Worm (Caenorhabditis elegans) whole organism, L3 larva: ENCODE results near the gene fubl-1.
A peak's percentile ranks its signal among the peaks of the same experiment; 100 is the strongest.

ENCODE experiments used
- R02D3.7 ChIP-seq: fragments of 150-350 bp; optimal IDR thresholded peaks from 2 replicates; lab custom pipeline; 2014; ENCODE audit warnings: missing biosample characterization, missing genetic modification characterization
- aly-2 ChIP-seq: fragments of 150-350 bp; optimal IDR thresholded peaks from 2 replicates; lab custom pipeline; 2014; ENCODE audit warnings: missing biosample characterization, missing genetic modification characterization
- ama-1 ChIP-seq: fragments of 150-350 bp; optimal IDR thresholded peaks from 2 replicates; lab custom pipeline; 2018
- ceh-82 ChIP-seq: fragments of 150-350 bp; optimal IDR thresholded peaks from 2 replicates; lab custom pipeline; 2014; ENCODE audit warnings: missing biosample characterization, missing genetic modification characterization
- egl-27 ChIP-seq: sonication (generic microtip); optimal IDR thresholded peaks from 4 replicates; lab custom pipeline; 2017; ENCODE audit warnings: missing biosample characterization, missing genetic modification reagents, missing genetic modification characterization
- egl-5 ChIP-seq: fragments of 150-350 bp; optimal IDR thresholded peaks from 2 replicates; lab custom pipeline; 2017; ENCODE audit warnings: missing biosample characterization, missing genetic modification reagents, missing genetic modification characterization, inconsistent platforms
- elt-1 ChIP-seq: fragments of 150-350 bp; optimal IDR thresholded peaks from 2 replicates; lab custom pipeline; 2014; ENCODE audit warnings: missing biosample characterization, missing genetic modification characterization
- elt-2 ChIP-seq: sonication (generic microtip); optimal IDR thresholded peaks from 2 replicates; lab custom pipeline; 2016; ENCODE audit warnings: missing genetic modification reagents, mild to moderate bottlenecking, missing genetic modification characterization, missing compliant biosample characterization
- elt-3 ChIP-seq, 3 experiments: fragments of 150-350 bp in 1 of 3; sonication (generic microtip) in 2 of 3; optimal IDR thresholded peaks; 2 replicates in 2 of 3; 4 replicates in 1 of 3; lab custom pipeline; 2014 to 2017; ENCODE audit warnings: missing biosample characterization in 3 of 3, missing genetic modification characterization in 3 of 3
- eor-1 ChIP-seq, 2 experiments: fragments of 150-350 bp; optimal IDR thresholded peaks; 2 replicates each; lab custom pipeline; 2014 to 2018; ENCODE audit warnings: missing biosample characterization in 2 of 2, missing genetic modification characterization in 2 of 2
- fkh-2 ChIP-seq: fragments of 150-350 bp; optimal IDR thresholded peaks from 2 replicates; lab custom pipeline; 2014; ENCODE audit warnings: missing biosample characterization, missing genetic modification reagents, missing genetic modification characterization
- fos-1 ChIP-seq: fragments of 150-350 bp; optimal IDR thresholded peaks from 2 replicates; lab custom pipeline; 2014; ENCODE audit warnings: missing biosample characterization, missing genetic modification characterization
- jun-1 ChIP-seq: fragments of 150-350 bp; optimal IDR thresholded peaks from 2 replicates; lab custom pipeline; 2014; ENCODE audit warnings: missing biosample characterization, missing genetic modification reagents, missing genetic modification characterization
- lin-15B ChIP-seq: fragments of 150-350 bp; optimal IDR thresholded peaks from 2 replicates; lab custom pipeline; 2014; ENCODE audit warnings: missing biosample characterization, missing genetic modification characterization
- lin-39 ChIP-seq: fragments of 150-350 bp; optimal IDR thresholded peaks from 2 replicates; lab custom pipeline; 2018; ENCODE audit warnings: missing biosample characterization, missing genetic modification reagents, missing genetic modification characterization
- lsy-12 ChIP-seq: sonication (generic microtip); optimal IDR thresholded peaks from 2 replicates; lab custom pipeline; 2016; ENCODE audit warnings: mild to moderate bottlenecking, missing genetic modification characterization, missing compliant biosample characterization
- mdl-1 ChIP-seq: fragments of 150-350 bp; optimal IDR thresholded peaks from 2 replicates; lab custom pipeline; 2014; ENCODE audit warnings: missing biosample characterization, missing genetic modification characterization
- mml-1 ChIP-seq: fragments of 150-350 bp; sonication (generic microtip); optimal IDR thresholded peaks from 3 replicates; lab custom pipeline; 2014; ENCODE audit warnings: missing biosample characterization, missing genetic modification characterization
- nfya-1 ChIP-seq: sonication (generic microtip); optimal IDR thresholded peaks from 2 replicates; lab custom pipeline; 2017; ENCODE audit warnings: missing genetic modification characterization, mild to moderate bottlenecking, missing compliant biosample characterization, antibody characterized with exemption, moderate library complexity; ENCODE audit not compliant: insufficient read depth
- nhr-11 ChIP-seq: fragments of 150-350 bp; optimal IDR thresholded peaks from 2 replicates; lab custom pipeline; 2014; ENCODE audit warnings: missing biosample characterization, missing genetic modification characterization
- nhr-23 ChIP-seq: fragments of 150-350 bp; optimal IDR thresholded peaks from 2 replicates; lab custom pipeline; 2014; ENCODE audit warnings: missing biosample characterization, missing genetic modification reagents, missing genetic modification characterization
- nhr-28 ChIP-seq: fragments of 150-350 bp; optimal IDR thresholded peaks from 2 replicates; lab custom pipeline; 2014; ENCODE audit warnings: missing biosample characterization, missing genetic modification characterization
- pha-4 ChIP-seq: fragments of 150-350 bp; optimal IDR thresholded peaks from 2 replicates; lab custom pipeline; 2014; ENCODE audit warnings: missing biosample characterization, missing genetic modification reagents, missing genetic modification characterization
- pqm-1 ChIP-seq: fragments of 150-350 bp; optimal IDR thresholded peaks from 2 replicates; lab custom pipeline; 2017; ENCODE audit warnings: missing biosample characterization, missing genetic modification characterization, inconsistent platforms
- sea-2 ChIP-seq: fragments of 150-350 bp; sonication (generic microtip); optimal IDR thresholded peaks from 4 replicates; lab custom pipeline; 2014; ENCODE audit warnings: missing biosample characterization, missing genetic modification reagents, missing genetic modification characterization
- snpc-4 ChIP-seq: fragments of 150-350 bp; optimal IDR thresholded peaks from 2 replicates; lab custom pipeline; 2014; ENCODE audit warnings: missing biosample characterization, missing genetic modification characterization
- tbx-2 ChIP-seq: sonication (generic microtip); optimal IDR thresholded peaks from 2 replicates; lab custom pipeline; 2016; ENCODE audit warnings: mild to moderate bottlenecking, missing genetic modification characterization, missing compliant biosample characterization
- unc-62 ChIP-seq: fragments of 150-350 bp; sonication (generic microtip); optimal IDR thresholded peaks from 4 replicates; lab custom pipeline; 2014; ENCODE audit warnings: missing biosample characterization, missing genetic modification reagents, missing genetic modification characterization
- zag-1 ChIP-seq: fragments of 150-350 bp; optimal IDR thresholded peaks from 2 replicates; lab custom pipeline; 2014; ENCODE audit warnings: missing biosample characterization, missing genetic modification characterization
- ztf-11 ChIP-seq: fragments of 150-350 bp; optimal IDR thresholded peaks from 2 replicates; lab custom pipeline; 2014; ENCODE audit warnings: missing biosample characterization, missing genetic modification characterization
- ztf-4 ChIP-seq: fragments of 150-350 bp; optimal IDR thresholded peaks from 2 replicates; lab custom pipeline; 2014; ENCODE audit warnings: missing biosample characterization, missing genetic modification characterization

Gene fubl-1

ce11 chrV:10237959-10238444 is 664 bp downstream of the fubl-1 start:
- TF ChIP-seq unc-62 (GFP tag; lab: Kevin White, UChicago) (no peak), ama-1 (lab: Kevin White, UChicago) (peak; percentile 6)

- TF ChIP-seq egl-27 (tag; lab: Kevin White, UChicago) (no peak), mdl-1 (tag; lab: Kevin White, UChicago) (no peak), eor-1 (tag; optimal IDR thresholded peaks at IDR 0.05; lab: Kevin White, UChicago) (no peak), nfya-1 (tag; lab: Kevin White, UChicago) (no peak), nhr-28 (tag; lab: Kevin White, UChicago) (no peak), ztf-4 (no peak), sea-2 (GFP tag; lab: Kevin White, UChicago) (no peak)
Observed at ce11 chrV:10237171-10237570, 1.5 kb downstream of the fubl-1 start.

ce11 chrV:10233330-10233729 is 5.3 kb downstream of the fubl-1 start, which contains the start of gene str-182:
str-182 (minus strand) TSS chrV:10233430.
- no peak for TF ChIP-seq R02D3.7 (tag; lab: Kevin White, UChicago)
- TF ChIP-seq lin-39: no peak
- no peak for TF ChIP-seq ceh-82 (tag; lab: Kevin White, UChicago)
- no peak for TF ChIP-seq pha-4 (tag; lab: Kevin White, UChicago)
- no peak for TF ChIP-seq aly-2 (tag; lab: Kevin White, UChicago)
- TF ChIP-seq nhr-11 (tag; lab: Kevin White, UChicago): no peak

- TF ChIP-seq unc-62 (GFP tag; lab: Kevin White, UChicago) (no peak), fkh-2 (tag; lab: Kevin White, UChicago) (no peak), nfya-1 (tag; lab: Kevin White, UChicago) (no peak), nhr-23 (no peak), fos-1 (no peak), ama-1 (lab: Kevin White, UChicago) (no peak), pqm-1 (tag; lab: Kevin White, UChicago) (no peak), nhr-11 (tag; lab: Kevin White, UChicago) (no peak), lsy-12 (tag; lab: Kevin White, UChicago) (no peak), egl-5 (tag; lab: Kevin White, UChicago) (no peak), ceh-82 (tag; lab: Kevin White, UChicago) (no peak)
Observed at ce11 chrV:10230932-10231331, 7.7 kb downstream of the fubl-1 start, which contains the start of gene fipr-6. fipr-6 (plus strand) TSS chrV:10231232.

ce11 chrV:10229222-10229879 is 9.3 kb downstream of the fubl-1 start, which contains the start of the genes pyt-1 and fipr-7:
pyt-1 (minus strand) TSS chrV:10229322.
fipr-7 (plus strand) TSS chrV:10229829.
- TF ChIP-seq ceh-82 (tag; lab: Kevin White, UChicago) (no peak), lsy-12 (tag; lab: Kevin White, UChicago) (no peak), sea-2 (GFP tag; lab: Kevin White, UChicago) (no peak), lin-39 (no peak)

- TF ChIP-seq ama-1 (lab: Kevin White, UChicago) (no peak), pha-4 (tag; lab: Kevin White, UChicago) (peak; percentile 42)
Observed at ce11 chrV:10228360-10228759, 10.3 kb downstream of the fubl-1 start, which contains the start of gene fipr-4. fipr-4 (minus strand) TSS chrV:10228460.

- TF ChIP-seq elt-1 (tag; lab: Kevin White, UChicago) (no peak), mml-1 (tag; lab: Kevin White, UChicago) (no peak), ztf-11 (no peak), jun-1 (no peak), zag-1 (tag; lab: Kevin White, UChicago) (no peak), elt-3 (tag; optimal IDR thresholded peaks at IDR 0.05; lab: Kevin White, UChicago) (no peak), fos-1 (no peak), lin-15B (tag; lab: Kevin White, UChicago) (no peak), lin-39 (no peak), snpc-4 (tag; lab: Kevin White, UChicago) (no peak), tbx-2 (tag; lab: Kevin White, UChicago) (no peak), elt-2 (no peak)
Observed at ce11 chrV:10227333-10227732, 11.3 kb downstream of the fubl-1 start, which contains the start of gene ttr-19. ttr-19 (minus strand) TSS chrV:10227433.
